Fruit fly (Drosophila melanogaster) whole organism, embryonic: ENCODE results near the gene CG7120.
A peak's percentile ranks its signal among the peaks of the same experiment; 100 is the strongest.

Source experiments
- ATbp ChIP-seq: fragments of 200-800 bp; sonication (Bioruptor generic); optimal IDR thresholded peaks from 2 replicates; lab custom pipeline; 2017; ENCODE audit warnings: missing biosample characterization, mild to moderate bottlenecking, missing genetic modification characterization, missing genetic modification reagents
- Adf1 ChIP-seq: fragments of 200-800 bp; sonication (Bioruptor generic); IDR thresholded peaks from 2 replicates; pipeline ENCODE4 v1.3.6; 2022; ENCODE audit warnings: missing biosample characterization, missing genetic modification characterization
- Atf3 ChIP-seq: fragments of 200-800 bp; sonication (Bioruptor generic); optimal IDR thresholded peaks from 3 replicates; lab custom pipeline; 2016; ENCODE audit warnings: missing biosample characterization, missing genetic modification characterization
- B-H1 ChIP-seq: fragments of 200-800 bp; sonication (Bioruptor generic); IDR thresholded peaks from 3 replicates; pipeline ENCODE4 v1.3.6; 2022; ENCODE audit warnings: missing biosample characterization, missing genetic modification characterization
- CG11398 ChIP-seq: fragments of 200-800 bp; sonication (Bioruptor generic); optimal IDR thresholded peaks from 2 replicates; lab custom pipeline; 2016; ENCODE audit warnings: missing biosample characterization, missing genetic modification characterization
- CG12219 ChIP-seq: fragments of 200-800 bp; sonication (Bioruptor generic); optimal IDR thresholded peaks from 3 replicates; lab custom pipeline; 2018; ENCODE audit warnings: missing biosample characterization, mild to moderate bottlenecking, missing genetic modification characterization
- CG1233 ChIP-seq: fragments of 200-800 bp; sonication (Bioruptor generic); optimal IDR thresholded peaks from 4 replicates; lab custom pipeline; 2018; ENCODE audit warnings: missing biosample characterization, mild to moderate bottlenecking, missing genetic modification characterization
- CG12659 ChIP-seq: fragments of 200-800 bp; sonication (Bioruptor generic); optimal IDR thresholded peaks from 3 replicates; lab custom pipeline; 2017; ENCODE audit warnings: mild to moderate bottlenecking, missing biosample characterization, missing genetic modification reagents, missing genetic modification characterization
- CG13123 ChIP-seq: fragments of 200-800 bp; sonication (Bioruptor generic); optimal IDR thresholded peaks from 2 replicates; lab custom pipeline; 2016; ENCODE audit warnings: missing biosample characterization, missing genetic modification characterization
- CG13296 ChIP-seq: fragments of 200-800 bp; sonication (Bioruptor generic); optimal IDR thresholded peaks from 3 replicates; lab custom pipeline; 2018; ENCODE audit warnings: missing biosample characterization, mild to moderate bottlenecking, missing genetic modification characterization
- CG14710 ChIP-seq: fragments of 200-800 bp; sonication (Bioruptor generic); optimal IDR thresholded peaks from 3 replicates; lab custom pipeline; 2019; ENCODE audit warnings: missing biosample characterization, mild to moderate bottlenecking, missing genetic modification characterization, moderate library complexity
- CG18262 ChIP-seq: fragments of 200-800 bp; optimal IDR thresholded peaks from 3 replicates; lab custom pipeline; 2019; ENCODE audit warnings: missing biosample characterization, mild to moderate bottlenecking, missing genetic modification characterization, moderate library complexity
- CG2712 ChIP-seq: fragments of 200-800 bp; optimal IDR thresholded peaks from 3 replicates; lab custom pipeline; 2019; ENCODE audit warnings: missing biosample characterization, mild to moderate bottlenecking, missing genetic modification characterization, moderate library complexity
- CG2875 ChIP-seq: fragments of 200-800 bp; sonication (Bioruptor generic); optimal IDR thresholded peaks from 2 replicates; lab custom pipeline; 2017; ENCODE audit warnings: missing biosample characterization, mild to moderate bottlenecking, missing genetic modification characterization, missing genetic modification reagents
- CG3163 ChIP-seq: fragments of 200-800 bp; sonication (Bioruptor generic); optimal IDR thresholded peaks from 3 replicates; lab custom pipeline; 2016; ENCODE audit warnings: missing biosample characterization, missing genetic modification characterization
- CG4328 ChIP-seq: fragments of 200-800 bp; sonication (Bioruptor generic); optimal IDR thresholded peaks from 3 replicates; lab custom pipeline; 2017; ENCODE audit warnings: missing biosample characterization, missing genetic modification reagents, missing genetic modification characterization
- CG4707 ChIP-seq: fragments of 200-800 bp; sonication (Bioruptor generic); optimal IDR thresholded peaks from 2 replicates; lab custom pipeline; 2018; ENCODE audit warnings: missing biosample characterization, mild to moderate bottlenecking, missing genetic modification characterization, moderate library complexity
- CG6689 ChIP-seq: fragments of 200-800 bp; sonication (Bioruptor generic); IDR thresholded peaks from 2 replicates; pipeline ENCODE4 v1.3.6; 2022; ENCODE audit warnings: missing biosample characterization, missing genetic modification characterization
- CG7271 ChIP-seq: fragments of 200-800 bp; sonication (Bioruptor generic); optimal IDR thresholded peaks from 2 replicates; lab custom pipeline; 2018; ENCODE audit warnings: missing biosample characterization, mild to moderate bottlenecking, missing genetic modification characterization, moderate library complexity
- CG7372 ChIP-seq: fragments of 200-800 bp; sonication (Bioruptor generic); IDR thresholded peaks from 2 replicates; pipeline ENCODE4 v1.3.6; 2022; ENCODE audit warnings: missing biosample characterization, missing genetic modification characterization
- CG9437 ChIP-seq: fragments of 200-800 bp; sonication (Bioruptor generic); optimal IDR thresholded peaks from 2 replicates; lab custom pipeline; 2018; ENCODE audit warnings: missing biosample characterization, mild to moderate bottlenecking, missing genetic modification characterization
- CG9727 ChIP-seq: fragments of 200-800 bp; sonication (Bioruptor generic); optimal IDR thresholded peaks from 3 replicates; lab custom pipeline; 2017; ENCODE audit warnings: missing biosample characterization, mild to moderate bottlenecking, missing genetic modification characterization
- CrebB ChIP-seq: fragments of 200-800 bp; sonication (Bioruptor generic); optimal IDR thresholded peaks from 3 replicates; lab custom pipeline; 2018; ENCODE audit warnings: missing biosample characterization, mild to moderate bottlenecking, missing genetic modification characterization
- D ChIP-seq, 2 experiments: fragments of 200-800 bp in 1 of 2; fragments of >200 bp in 1 of 2; sonication (Bioruptor generic) in 1 of 2; optimal IDR thresholded peaks; 2 replicates in 1 of 2; 3 replicates in 1 of 2; lab custom pipeline; 2017; ENCODE audit warnings: mild to moderate bottlenecking in 1 of 2, missing biosample characterization in 1 of 2, missing genetic modification characterization in 1 of 2, missing genetic modification reagents in 1 of 2
- D19B ChIP-seq: fragments of 200-800 bp; sonication (Bioruptor generic); optimal IDR thresholded peaks from 2 replicates; lab custom pipeline; 2017; ENCODE audit warnings: missing biosample characterization, mild to moderate bottlenecking, missing genetic modification characterization
- Dad ChIP-seq: fragments of 200-800 bp; sonication (Bioruptor generic); optimal IDR thresholded peaks from 3 replicates; lab custom pipeline; 2016; ENCODE audit warnings: missing biosample characterization, missing genetic modification characterization
- Doc3 ChIP-seq: fragments of 200-800 bp; sonication (Bioruptor generic); IDR thresholded peaks from 3 replicates; pipeline ENCODE4 v1.3.6; 2022; ENCODE audit warnings: missing biosample characterization, missing genetic modification characterization; ENCODE audit not compliant: partially characterized antibody
- HHEX ChIP-seq: fragments of 200-800 bp; sonication (Bioruptor generic); optimal IDR thresholded peaks from 3 replicates; lab custom pipeline; 2017; ENCODE audit warnings: missing biosample characterization, mild to moderate bottlenecking, missing genetic modification characterization, missing genetic modification reagents
- Kr ChIP-seq: fragments of 200-800 bp; sonication (Bioruptor generic); optimal IDR thresholded peaks from 2 replicates; lab custom pipeline; 2017; ENCODE audit warnings: missing biosample characterization, mild to moderate bottlenecking, missing genetic modification characterization
- Myb ChIP-seq: fragments of 200-800 bp; sonication (Bioruptor generic); optimal IDR thresholded peaks from 2 replicates; lab custom pipeline; 2016; ENCODE audit warnings: missing biosample characterization, missing genetic modification characterization
- Nf-YC ChIP-seq: fragments of 200-800 bp; optimal IDR thresholded peaks from 3 replicates; lab custom pipeline; 2019; ENCODE audit warnings: missing biosample characterization, mild to moderate bottlenecking, missing genetic modification characterization, moderate library complexity
- Ravus ChIP-seq: fragments of 200-800 bp; sonication (Bioruptor generic); IDR thresholded peaks from 2 replicates; pipeline ENCODE4 v1.3.6; 2022; ENCODE audit warnings: missing biosample characterization, missing genetic modification characterization
- Sox102F ChIP-seq: fragments of 200-800 bp; sonication (Bioruptor generic); optimal IDR thresholded peaks from 2 replicates; lab custom pipeline; 2018; ENCODE audit warnings: missing biosample characterization, mild to moderate bottlenecking, missing genetic modification characterization, moderate library complexity
- bcd ChIP-seq: fragments of 200-800 bp; sonication (Bioruptor generic); optimal IDR thresholded peaks from 2 replicates; lab custom pipeline; 2017; ENCODE audit warnings: missing biosample characterization, mild to moderate bottlenecking, missing genetic modification characterization
- da ChIP-seq: fragments of 200-800 bp; sonication (Bioruptor generic); optimal IDR thresholded peaks from 2 replicates; lab custom pipeline; 2016; ENCODE audit warnings: missing biosample characterization, missing genetic modification characterization
- en ChIP-seq: fragments of 200-800 bp; sonication (Bioruptor generic); optimal IDR thresholded peaks from 2 replicates; lab custom pipeline; 2016; ENCODE audit warnings: missing biosample characterization, missing genetic modification characterization
- exex ChIP-seq: fragments of 200-800 bp; sonication (Bioruptor generic); optimal IDR thresholded peaks from 4 replicates; lab custom pipeline; 2018; ENCODE audit warnings: missing biosample characterization, mild to moderate bottlenecking, missing genetic modification characterization, moderate library complexity
- ftz-f1 ChIP-seq: fragments of 200-800 bp; sonication (Bioruptor generic); optimal IDR thresholded peaks from 2 replicates; lab custom pipeline; 2016; ENCODE audit warnings: missing biosample characterization, missing genetic modification characterization
- gce ChIP-seq: fragments of 200-800 bp; sonication (Bioruptor generic); IDR thresholded peaks from 3 replicates; pipeline ENCODE4 v1.3.6; 2022; ENCODE audit warnings: missing biosample characterization, missing genetic modification characterization
- gem ChIP-seq: fragments of 200-800 bp; sonication (Bioruptor generic); optimal IDR thresholded peaks from 2 replicates; lab custom pipeline; 2019; ENCODE audit warnings: missing biosample characterization, mild to moderate bottlenecking, missing genetic modification characterization, moderate library complexity
- jumu ChIP-seq: fragments of 200-800 bp; sonication (Bioruptor generic); optimal IDR thresholded peaks from 3 replicates; lab custom pipeline; 2016; ENCODE audit warnings: missing biosample characterization, missing genetic modification characterization
- lab ChIP-seq: fragments of 200-800 bp; sonication (Bioruptor generic); optimal IDR thresholded peaks from 3 replicates; lab custom pipeline; 2017; ENCODE audit warnings: missing biosample characterization, missing genetic modification characterization, mild to moderate bottlenecking, moderate library complexity, missing genetic modification reagents
- nmo ChIP-seq: fragments of 200-800 bp; sonication (Bioruptor generic); optimal IDR thresholded peaks from 2 replicates; lab custom pipeline; 2018; ENCODE audit warnings: missing biosample characterization, mild to moderate bottlenecking, missing genetic modification characterization, moderate library complexity
- pan ChIP-seq, 4 experiments: fragments of >200 bp in 3 of 4; fragments of 200-800 bp in 1 of 4; sonication (Bioruptor generic) in 1 of 4; optimal IDR thresholded peaks in 3 of 4; IDR thresholded peaks in 1 of 4; 2 replicates each; pipeline versions ENCODE4 v1.3.6 to Lab custom; 2017 to 2022; ENCODE audit warnings: missing biosample characterization in 2 of 4, missing genetic modification characterization in 2 of 4, mixed read lengths in 1 of 4
- prd ChIP-seq, 3 experiments: fragments of >200 bp in 2 of 3; fragments of 200-800 bp in 1 of 3; sonication (Bioruptor generic) in 1 of 3; optimal IDR thresholded peaks in 2 of 3; IDR thresholded peaks in 1 of 3; 2 replicates in 2 of 3; 3 replicates in 1 of 3; pipeline versions ENCODE4 v1.3.6 to Lab custom; 2017 to 2022; ENCODE audit warnings: missing biosample characterization in 1 of 3, missing genetic modification characterization in 1 of 3
- so ChIP-seq: fragments of 200-800 bp; sonication (Bioruptor generic); IDR thresholded peaks from 3 replicates; pipeline ENCODE4 v1.3.6; 2022; ENCODE audit warnings: missing biosample characterization, missing genetic modification characterization
- sug ChIP-seq: fragments of 200-800 bp; optimal IDR thresholded peaks from 2 replicates; lab custom pipeline; 2019; ENCODE audit warnings: missing biosample characterization, mild to moderate bottlenecking, missing genetic modification characterization, moderate library complexity
- tna ChIP-seq: fragments of 200-800 bp; sonication (Bioruptor generic); IDR thresholded peaks from 2 replicates; pipeline ENCODE4 v1.3.6; 2022; ENCODE audit warnings: missing biosample characterization, missing genetic modification characterization; ENCODE audit not compliant: partially characterized antibody
- toy ChIP-seq: fragments of 200-800 bp; sonication (Bioruptor generic); IDR thresholded peaks from 2 replicates; pipeline ENCODE4 v1.3.6; 2022; ENCODE audit warnings: missing biosample characterization, missing genetic modification characterization

The CG7120 gene

dm6 chr3L:8418984-8419383 is 23.2 kb downstream of the CG7120 start (continued):
- no peak for TF ChIP-seq da (GFP tag; lab: Kevin White, UChicago)
- TF ChIP-seq CG2875 (GFP tag; lab: Kevin White, UChicago) = peak; percentile 0
- peak; percentile 54 for TF ChIP-seq ATbp (GFP tag; lab: Kevin White, UChicago)
- no peak for TF ChIP-seq CG4707 (GFP tag; lab: Kevin White, UChicago)
- TF ChIP-seq exex (tag; lab: Kevin White, UChicago) = no peak
- TF ChIP-seq jumu (GFP tag; lab: Kevin White, UChicago) = no peak
- TF ChIP-seq en (GFP tag; lab: Kevin White, UChicago) = no peak
- no peak for TF ChIP-seq Dad (GFP tag; lab: Kevin White, UChicago)
- no peak for TF ChIP-seq ftz-f1 (GFP tag; lab: Kevin White, UChicago)
- peak; percentile 53 for TF ChIP-seq Sox102F (GFP tag; lab: Kevin White, UChicago)
- no peak for TF ChIP-seq HHEX
- no peak for TF ChIP-seq so (GFP tag; lab: Robert Waterston, UW)
- TF ChIP-seq nmo (GFP tag; lab: Kevin White, UChicago) = peak; percentile 42
- no peak for TF ChIP-seq Myb
- no peak for TF ChIP-seq CG13123
- no peak for TF ChIP-seq CG12659
- no peak for TF ChIP-seq Atf3 (GFP tag; lab: Kevin White, UChicago)
- no peak for TF ChIP-seq tna (GFP tag; lab: Robert Waterston, UW)
- TF ChIP-seq CG7372 = no peak
- no peak for TF ChIP-seq gem (tag; lab: Kevin White, UChicago)
- no peak for TF ChIP-seq gce (GFP tag; lab: Robert Waterston, UW)
- no peak for TF ChIP-seq CG3163 (GFP tag; lab: Kevin White, UChicago)
- TF ChIP-seq CG14710 = no peak
- no peak for TF ChIP-seq prd (optimal IDR thresholded peaks at IDR 0.05; lab: Kevin White, UChicago)
- TF ChIP-seq prd (GFP tag; IDR thresholded peaks at IDR 0.05; lab: Robert Waterston, UW) = peak; percentile 53; the same call in 2 of the 3 replicates
- no peak for TF ChIP-seq pan (optimal IDR thresholded peaks at IDR 0.05; lab: Kevin White, UChicago)
- no peak for TF ChIP-seq pan (GFP tag; optimal IDR thresholded peaks at IDR 0.05 in 1 of 2, IDR thresholded peaks at IDR 0.05 in 1 of 2)
- no peak for TF ChIP-seq D19B (GFP tag; lab: Kevin White, UChicago)
- TF ChIP-seq Doc3 (GFP tag; lab: Robert Waterston, UW) = no peak
- no peak for TF ChIP-seq CG13296
- no peak for TF ChIP-seq CG4328 (GFP tag; lab: Kevin White, UChicago)
- TF ChIP-seq CG12219 (GFP tag; lab: Kevin White, UChicago) = no peak
- no peak for TF ChIP-seq lab (GFP tag; lab: Kevin White, UChicago)
- no peak for TF ChIP-seq CG7271 (tag; lab: Kevin White, UChicago)
- TF ChIP-seq Nf-YC (tag; lab: Kevin White, UChicago) = no peak
- no peak for TF ChIP-seq CG9727 (GFP tag; lab: Kevin White, UChicago)
- TF ChIP-seq CG2712 (tag; lab: Kevin White, UChicago) = peak; percentile 32
- TF ChIP-seq CrebB = no peak
- no peak for TF ChIP-seq toy (GFP tag; lab: Robert Waterston, UW)
- TF ChIP-seq CG11398 (GFP tag; lab: Kevin White, UChicago) = no peak
- peak; percentile 25 for TF ChIP-seq CG18262 (tag; lab: Kevin White, UChicago)
- TF ChIP-seq sug (tag; lab: Kevin White, UChicago) = no peak
- peak; percentile 16 for TF ChIP-seq bcd (GFP tag; lab: Kevin White, UChicago)
- TF ChIP-seq Adf1 (GFP tag; lab: Robert Waterston, UW) = no peak
- TF ChIP-seq CG6689 (GFP tag; lab: Robert Waterston, UW) = peak; percentile 19; the same call in 1 of the 2 replicates
- TF ChIP-seq B-H1 (GFP tag; lab: Robert Waterston, UW) = no peak
- TF ChIP-seq D (optimal IDR thresholded peaks at IDR 0.05; lab: Kevin White, UChicago) = no peak
- TF ChIP-seq D (GFP tag; optimal IDR thresholded peaks at IDR 0.05; lab: Kevin White, UChicago) = peak; percentile 7
- no peak for TF ChIP-seq CG1233 (GFP tag; lab: Kevin White, UChicago)
- TF ChIP-seq CG9437 = no peak
- TF ChIP-seq Kr (GFP tag; lab: Kevin White, UChicago) = no peak
- no peak for TF ChIP-seq Ravus (GFP tag; lab: Robert Waterston, UW)
